Worm (Caenorhabditis elegans) whole organism, midembryonic: ENCODE results near the gene daf-19.

Source experiments
- cog-1 ChIP-seq: sonication (generic microtip); optimal IDR thresholded peaks from 2 replicates; lab custom pipeline; 2016; ENCODE audit warnings: missing genetic modification characterization, missing compliant biosample characterization
- flt-1 ChIP-seq: fragments of 200-800 bp; sonication (Bioruptor generic); IDR thresholded peaks from 2 replicates; pipeline ENCODE4 v1.3.6; 2022; ENCODE audit warnings: missing genetic modification characterization, missing compliant biosample characterization
- klf-2 ChIP-seq: fragments of 200-800 bp; sonication (Bioruptor generic); conservative IDR thresholded peaks from 2 replicates; pipeline ENCODE4 v1.3.6; 2022; ENCODE audit warnings: missing genetic modification reagents, missing genetic modification characterization, missing compliant biosample characterization

- TF ChIP-seq flt-1 (GFP tag; lab: Robert Waterston, UW) = peak; percentile 38; the same call in 1 of the 2 replicates
- TF ChIP-seq klf-2 = no peak
- TF ChIP-seq cog-1 (tag; lab: Kevin White, UChicago) = peak; percentile 18
Observed at ce11 chrII:10200759-10201158, 31.6 kb upstream of the daf-19 start, which contains the start of gene arv-1.
